Fruit fly (Drosophila melanogaster) ovary, adult (tissue): Measurements from ENCODE around the gene CG7299.

Experiments
- CG17801 ChIP-seq: fragments of 200-800 bp; optimal IDR thresholded peaks from 2 replicates; lab custom pipeline; 2019; ENCODE audit warnings: missing biosample characterization, mild to moderate bottlenecking, missing genetic modification characterization, moderate library complexity; ENCODE audit not compliant: partially characterized antibody

Gene CG7299

dm6 chr2L:10671530-10671929 lies 12.7 kb downstream of the CG7299 start:
- TF ChIP-seq CG17801 (GFP tag; lab: Kevin White, UChicago) = no peak

dm6 chr2L:10665603-10666002 lies 18.6 kb downstream of the CG7299 start:
- no peak for TF ChIP-seq CG17801 (GFP tag; lab: Kevin White, UChicago)

dm6 chr2L:10661490-10662240 lies 22.5 kb downstream of the CG7299 start, which contains the start of gene CG31871:
Gene CG31871, plus strand, starts transcription at chr2L:10662081.
- TF ChIP-seq CG17801 (GFP tag; lab: Kevin White, UChicago) = no peak

- TF ChIP-seq CG17801 (GFP tag; lab: Kevin White, UChicago) = no peak
Observed at dm6 chr2L:10657981-10658380, 26.2 kb downstream of the CG7299 start, which contains the start of gene CG45690. Gene CG45690, plus strand, starts transcription at chr2L:10658281.

- no peak for TF ChIP-seq CG17801 (GFP tag; lab: Kevin White, UChicago)
Observed at dm6 chr2L:10654520-10654919, 29.7 kb downstream of the CG7299 start.

dm6 chr2L:10651313-10651712 lies 32.9 kb downstream of the CG7299 start, which contains the start of gene dbf:
Gene dbf, plus strand, starts transcription at chr2L:10651613.
- TF ChIP-seq CG17801 (GFP tag; lab: Kevin White, UChicago) = no peak

- TF ChIP-seq CG17801 (GFP tag; lab: Kevin White, UChicago) = no peak
Observed at dm6 chr2L:10647720-10648349, 36.4 kb downstream of the CG7299 start.

dm6 chr2L:10646726-10647125 lies 37.5 kb downstream of the CG7299 start:
- no peak for TF ChIP-seq CG17801 (GFP tag; lab: Kevin White, UChicago)

dm6 chr2L:10646115-10646514 lies 38.1 kb downstream of the CG7299 start, which contains the start of gene CG17097:
Gene CG17097, plus strand, starts transcription at chr2L:10646415.
- TF ChIP-seq CG17801 (GFP tag; lab: Kevin White, UChicago) = no peak

dm6 chr2L:10643671-10644070 lies 40.5 kb downstream of the CG7299 start, which contains the start of gene CG18284:
Gene CG18284, plus strand, starts transcription at chr2L:10643971.
- no peak for TF ChIP-seq CG17801 (GFP tag; lab: Kevin White, UChicago)

- no peak for TF ChIP-seq CG17801 (GFP tag; lab: Kevin White, UChicago)
Observed at dm6 chr2L:10639631-10640030, 44.6 kb downstream of the CG7299 start, which contains the start of gene CG31872. Gene CG31872, plus strand, starts transcription at chr2L:10639931.

- TF ChIP-seq CG17801 (GFP tag; lab: Kevin White, UChicago) = no peak
Observed at dm6 chr2L:10638371-10638770, 45.8 kb downstream of the CG7299 start, which contains the start of gene CG7329. Gene CG7329, minus strand, starts transcription at chr2L:10638471.
